Worm (Caenorhabditis elegans) whole organism, L3 larva: Measurements from ENCODE around the gene F14D7.18.

ENCODE experiments used
- ceh-28 ChIP-seq: fragments of 150-350 bp; optimal IDR thresholded peaks from 2 replicates; lab custom pipeline; 2014; ENCODE audit warnings: missing biosample characterization, missing genetic modification reagents, missing genetic modification characterization
- nhr-11 ChIP-seq: fragments of 150-350 bp; optimal IDR thresholded peaks from 2 replicates; lab custom pipeline; 2014; ENCODE audit warnings: missing biosample characterization, missing genetic modification characterization
- nhr-25 ChIP-seq: sonication (generic microtip); optimal IDR thresholded peaks from 2 replicates; lab custom pipeline; 2017; ENCODE audit warnings: missing biosample characterization, missing genetic modification characterization
- pqm-1 ChIP-seq: fragments of 150-350 bp; optimal IDR thresholded peaks from 2 replicates; lab custom pipeline; 2017; ENCODE audit warnings: missing biosample characterization, missing genetic modification characterization, inconsistent platforms

ce11 chrV:14273019-14273418 is 17.5 kb downstream of the F14D7.18 start, which contains the start of gene F40G12.6:
- no peak for TF ChIP-seq ceh-28 (tag; lab: Kevin White, UChicago)
- TF ChIP-seq nhr-25 (tag; lab: Kevin White, UChicago) = no peak
- no peak for TF ChIP-seq pqm-1 (tag; lab: Kevin White, UChicago)
- no peak for TF ChIP-seq nhr-11 (tag; lab: Kevin White, UChicago)
